Fruit fly (Drosophila melanogaster) whole organism, wandering third instar larva: ENCODE measurements around the gene CG31161.
A peak's percentile ranks its signal among the peaks of the same experiment; 100 is the strongest.

Experiments used
- Dfd ChIP-seq: fragments of >200 bp; optimal IDR thresholded peaks from 2 replicates; lab custom pipeline; 2017; ENCODE audit warnings: missing biosample characterization, missing genetic modification characterization
- Hr78 ChIP-seq: fragments of >200 bp; optimal IDR thresholded peaks from 2 replicates; lab custom pipeline; 2017; ENCODE audit warnings: missing biosample characterization, missing genetic modification characterization
- N ChIP-seq: fragments of >200 bp; optimal IDR thresholded peaks from 2 replicates; lab custom pipeline; 2018; ENCODE audit warnings: missing biosample characterization, missing external identifiers, missing genetic modification characterization
- Vsx2 ChIP-seq: fragments of 200-300, 225-300 bp; sonication (Bioruptor generic); optimal IDR thresholded peaks from 2 replicates; lab custom pipeline; 2018; ENCODE audit warnings: missing biosample characterization, missing genetic modification characterization; ENCODE audit not compliant: partially characterized antibody
- brk ChIP-seq: fragments of 200-800 bp; sonication (Bioruptor generic); optimal IDR thresholded peaks from 2 replicates; lab custom pipeline; 2016; ENCODE audit warnings: missing biosample characterization, mild to moderate bottlenecking, missing genetic modification characterization
- dsf ChIP-seq: sonication (Bioruptor generic); optimal IDR thresholded peaks from 2 replicates; lab custom pipeline; 2016; ENCODE audit warnings: missing biosample characterization, missing genetic modification characterization, borderline replicate concordance
- foxo ChIP-seq, 2 experiments: fragments of 200-800 bp; sonication (Bioruptor generic); optimal IDR thresholded peaks; 2 replicates in 1 of 2; 3 replicates in 1 of 2; lab custom pipeline; 2016 to 2017; ENCODE audit warnings: missing biosample characterization in 2 of 2, missing genetic modification characterization in 2 of 2
- fru ChIP-seq: fragments of 200-800 bp; sonication (Bioruptor generic); optimal IDR thresholded peaks from 3 replicates; lab custom pipeline; 2016; ENCODE audit warnings: missing biosample characterization, mild to moderate bottlenecking, missing genetic modification characterization
- h ChIP-seq: fragments of 200-800 bp; sonication (Bioruptor generic); optimal IDR thresholded peaks from 3 replicates; lab custom pipeline; 2016; ENCODE audit warnings: missing biosample characterization, mild to moderate bottlenecking, missing genetic modification characterization
- jim ChIP-seq: fragments of 175-275, 200-325 bp; sonication (Bioruptor generic); optimal IDR thresholded peaks from 2 replicates; lab custom pipeline; 2016; ENCODE audit warnings: missing biosample characterization, mild to moderate bottlenecking, missing genetic modification characterization
- psq ChIP-seq: fragments of 200-800 bp; sonication (Bioruptor generic); optimal IDR thresholded peaks from 3 replicates; lab custom pipeline; 2017; ENCODE audit warnings: missing biosample characterization, mild to moderate bottlenecking, missing genetic modification characterization, moderate library complexity
- sv ChIP-seq: fragments of 200-800 bp; sonication (Bioruptor generic); optimal IDR thresholded peaks from 3 replicates; lab custom pipeline; 2016; ENCODE audit warnings: missing biosample characterization, missing genetic modification characterization
- usp ChIP-seq: fragments of >200 bp; optimal IDR thresholded peaks from 2 replicates; lab custom pipeline; 2017; ENCODE audit warnings: missing biosample characterization, missing genetic modification characterization

DNA sequence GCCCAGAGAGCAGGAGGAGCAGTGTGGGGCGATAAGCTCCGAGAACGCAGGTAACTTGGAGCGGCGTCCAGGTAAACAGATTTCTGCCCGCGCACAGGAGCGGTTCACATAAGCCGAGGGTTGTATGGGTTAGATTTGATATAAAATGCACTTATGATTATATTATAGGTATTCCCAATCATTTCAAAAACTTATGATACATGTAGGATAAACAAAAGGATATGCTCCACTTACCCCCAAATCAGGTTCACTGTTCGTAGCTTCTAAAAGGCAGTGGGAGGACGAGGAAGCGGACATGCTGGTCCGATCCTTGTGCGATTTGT, 20.2 kb downstream of the CG31161 start:
- no peak for TF ChIP-seq psq
- TF ChIP-seq foxo (GFP tag; optimal IDR thresholded peaks at IDR 0.05; lab: Kevin White, UChicago) = no peak
- TF ChIP-seq dsf = no peak
- TF ChIP-seq Vsx2 = no peak
- TF ChIP-seq h (GFP tag; lab: Kevin White, UChicago) = peak; percentile 27
- TF ChIP-seq fru (GFP tag; lab: Kevin White, UChicago) = no peak
- TF ChIP-seq usp (GFP tag; lab: Kevin White, UChicago) = no peak
- TF ChIP-seq Hr78 (GFP tag; lab: Kevin White, UChicago) = no peak
- TF ChIP-seq N (GFP tag; lab: Kevin White, UChicago) = no peak
- no peak for TF ChIP-seq Dfd
- no peak for TF ChIP-seq sv (GFP tag; lab: Kevin White, UChicago)
- TF ChIP-seq brk (GFP tag; lab: Kevin White, UChicago) = no peak
- TF ChIP-seq jim = no peak
